Worm (Caenorhabditis elegans) whole organism, late embryonic: ENCODE data around the gene frh-1.

Experiments used
- C38D4.7 ChIP-seq: fragments of 200-800 bp; sonication (Bioruptor generic); optimal IDR thresholded peaks from 2 replicates; lab custom pipeline; 2018; ENCODE audit warnings: mild to moderate bottlenecking, missing genetic modification characterization, moderate library complexity, missing compliant biosample characterization
- K02D7.2 ChIP-seq: sonication (generic microtip); optimal IDR thresholded peaks from 2 replicates; lab custom pipeline; 2017; ENCODE audit warnings: mild to moderate bottlenecking, missing genetic modification characterization, missing compliant biosample characterization
- Y22D7AL.16 ChIP-seq: sonication (generic microtip); optimal IDR thresholded peaks from 2 replicates; lab custom pipeline; 2016; ENCODE audit warnings: missing genetic modification characterization, missing compliant biosample characterization
- ahr-1 ChIP-seq: sonication (generic microtip); optimal IDR thresholded peaks from 2 replicates; lab custom pipeline; 2016; ENCODE audit warnings: missing genetic modification characterization, missing compliant biosample characterization
- ama-1 ChIP-seq: fragments of 150-350 bp; optimal IDR thresholded peaks from 2 replicates; lab custom pipeline; 2014
- ceh-14 ChIP-seq: sonication (generic microtip); optimal IDR thresholded peaks from 2 replicates; lab custom pipeline; 2016; ENCODE audit warnings: missing genotype, missing genetic modification characterization, missing compliant biosample characterization
- ceh-22 ChIP-seq: sonication (generic microtip); optimal IDR thresholded peaks from 2 replicates; lab custom pipeline; 2017; ENCODE audit warnings: missing biosample characterization, missing genetic modification characterization
- ceh-24 ChIP-seq: sonication (generic microtip); optimal IDR thresholded peaks from 2 replicates; lab custom pipeline; 2016; ENCODE audit warnings: mild to moderate bottlenecking, missing genetic modification characterization, missing compliant biosample characterization
- ceh-34 ChIP-seq: sonication (generic microtip); optimal IDR thresholded peaks from 2 replicates; lab custom pipeline; 2016; ENCODE audit warnings: mild to moderate bottlenecking, missing genetic modification characterization, missing compliant biosample characterization
- ceh-45 ChIP-seq: fragments of 200-800 bp; sonication (Bioruptor generic); IDR thresholded peaks from 2 replicates; pipeline ENCODE4 v1.3.6; 2022; ENCODE audit warnings: missing genetic modification reagents, missing genetic modification characterization, missing compliant biosample characterization
- che-1 ChIP-seq: sonication (generic microtip); optimal IDR thresholded peaks from 2 replicates; lab custom pipeline; 2016; ENCODE audit warnings: mild to moderate bottlenecking, missing genetic modification characterization, missing compliant biosample characterization
- dmd-4 ChIP-seq: sonication (generic microtip); optimal IDR thresholded peaks from 2 replicates; lab custom pipeline; 2016; ENCODE audit warnings: borderline replicate concordance, missing genetic modification characterization, missing compliant biosample characterization
- dve-1 ChIP-seq: sonication (generic microtip); optimal IDR thresholded peaks from 2 replicates; lab custom pipeline; 2017; ENCODE audit warnings: antibody characterized with exemption, mild to moderate bottlenecking, missing genetic modification characterization, missing compliant biosample characterization
- elt-2 ChIP-seq: sonication (generic microtip); optimal IDR thresholded peaks from 2 replicates; lab custom pipeline; 2016; ENCODE audit warnings: missing genetic modification reagents, missing genetic modification characterization, missing compliant biosample characterization
- ets-4 ChIP-seq: sonication (generic microtip); optimal IDR thresholded peaks from 2 replicates; lab custom pipeline; 2016; ENCODE audit warnings: missing genetic modification characterization, missing compliant biosample characterization
- fkh-6 ChIP-seq: sonication (generic microtip); optimal IDR thresholded peaks from 2 replicates; lab custom pipeline; 2016; ENCODE audit warnings: missing genetic modification characterization, missing compliant biosample characterization
- gmeb-2 ChIP-seq: sonication (generic microtip); optimal IDR thresholded peaks from 2 replicates; lab custom pipeline; 2016; ENCODE audit warnings: missing genetic modification characterization, inconsistent platforms, missing compliant biosample characterization
- hlh-15 ChIP-seq: sonication (generic microtip); optimal IDR thresholded peaks from 2 replicates; lab custom pipeline; 2016; ENCODE audit warnings: missing genetic modification characterization, missing compliant biosample characterization
- hlh-30 ChIP-seq: sonication (generic microtip); optimal IDR thresholded peaks from 2 replicates; lab custom pipeline; 2017; ENCODE audit warnings: antibody characterized with exemption, missing genetic modification characterization, missing compliant biosample characterization; ENCODE audit not compliant: insufficient read depth
- hlh-6 ChIP-seq: sonication (generic microtip); optimal IDR thresholded peaks from 2 replicates; lab custom pipeline; 2016; ENCODE audit warnings: missing genotype, missing genetic modification characterization, missing compliant biosample characterization
- madf-2 ChIP-seq: sonication (generic microtip); optimal IDR thresholded peaks from 2 replicates; lab custom pipeline; 2017; ENCODE audit warnings: missing genetic modification characterization, missing compliant biosample characterization
- pax-1 ChIP-seq: fragments of 150-350 bp; optimal IDR thresholded peaks from 2 replicates; lab custom pipeline; 2014; ENCODE audit warnings: missing biosample characterization, missing genetic modification characterization
- ref-2 ChIP-seq: sonication (generic microtip); optimal IDR thresholded peaks from 2 replicates; lab custom pipeline; 2016; ENCODE audit warnings: missing genetic modification characterization, missing compliant biosample characterization
- sdc-2 ChIP-seq: sonication (generic microtip); optimal IDR thresholded peaks from 2 replicates; lab custom pipeline; 2016; ENCODE audit warnings: missing genotype, missing genetic modification characterization, missing compliant biosample characterization
- sox-2 ChIP-seq: fragments of 200-800 bp; sonication (Bioruptor generic); IDR thresholded peaks from 2 replicates; pipeline ENCODE4 v1.3.6; 2022; ENCODE audit warnings: missing genetic modification reagents, missing genetic modification characterization, missing compliant biosample characterization
- syd-9 ChIP-seq: sonication (generic microtip); optimal IDR thresholded peaks from 2 replicates; lab custom pipeline; 2016; ENCODE audit warnings: mild to moderate bottlenecking, missing genetic modification characterization, moderate library complexity, missing compliant biosample characterization
- unc-55 ChIP-seq: sonication (generic microtip); optimal IDR thresholded peaks from 2 replicates; lab custom pipeline; 2017; ENCODE audit warnings: missing biosample characterization, missing genetic modification reagents, missing genetic modification characterization
- unc-86 ChIP-seq: sonication (generic microtip); optimal IDR thresholded peaks from 2 replicates; lab custom pipeline; 2016; ENCODE audit warnings: missing genetic modification characterization, missing compliant biosample characterization

The frh-1 gene

DNA sequence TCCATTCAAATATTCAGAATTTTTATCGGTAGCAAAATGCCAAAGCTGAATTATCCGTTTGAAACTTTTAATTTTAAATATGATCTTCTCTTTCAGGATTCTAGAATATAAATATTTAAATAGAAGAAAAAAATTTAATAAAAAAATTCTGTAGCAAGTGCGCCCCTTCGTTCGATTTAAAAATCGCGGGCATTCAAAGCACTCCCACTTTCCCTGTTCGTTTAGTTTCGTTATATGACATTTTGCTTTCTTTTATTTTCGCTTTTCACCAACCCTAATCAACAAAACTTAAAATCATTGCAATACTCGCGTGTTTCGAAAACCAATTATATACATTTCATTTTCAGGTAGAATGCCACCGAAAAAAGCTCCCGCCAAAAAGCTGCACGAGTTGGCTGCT lies 4.4 kb downstream of the frh-1 start, which contains the start of gene vrk-1:
Gene vrk-1 (plus strand): TSS at position 348 of the 400 bp plus-strand sequence.
- TF ChIP-seq unc-86 (tag; lab: Kevin White, UChicago) = no peak
- TF ChIP-seq ceh-24 (tag; lab: Kevin White, UChicago) = no peak
- no peak for TF ChIP-seq dve-1 (tag; lab: Kevin White, UChicago)

DNA sequence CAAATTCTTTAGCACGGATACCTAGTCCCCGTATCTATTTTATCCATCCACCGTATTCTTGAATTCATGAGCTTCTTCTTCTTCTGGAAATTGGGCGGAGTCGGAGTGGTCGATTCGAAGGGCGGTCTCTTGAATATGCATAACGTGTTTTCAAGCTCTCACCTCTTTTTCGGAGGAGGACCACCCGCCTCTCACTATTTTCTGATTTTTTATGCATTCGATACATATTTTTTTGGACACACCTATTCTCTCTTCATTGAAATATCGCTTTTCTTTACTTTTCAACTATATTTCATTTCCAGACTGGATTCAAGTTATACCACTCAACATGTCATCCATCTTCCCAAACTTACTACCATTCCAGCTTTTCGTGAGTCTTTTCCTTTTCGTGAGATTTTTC lies 11.3 kb downstream of the frh-1 start, which contains the start of gene egl-44:
Gene egl-44 (plus strand): TSS at position 301 of the 400 bp plus-strand sequence.
- TF ChIP-seq sdc-2 = no peak
- TF ChIP-seq pax-1 (tag; lab: Kevin White, UChicago) = no peak
- no peak for TF ChIP-seq ama-1 (lab: Kevin White, UChicago)
- no peak for TF ChIP-seq che-1 (tag; lab: Kevin White, UChicago)
- TF ChIP-seq gmeb-2 = no peak
- TF ChIP-seq Y22D7AL.16 (tag; lab: Kevin White, UChicago) = no peak
- no peak for TF ChIP-seq ahr-1
- TF ChIP-seq dve-1 (tag; lab: Kevin White, UChicago) = no peak
- TF ChIP-seq hlh-30 (tag; lab: Kevin White, UChicago) = no peak
- no peak for TF ChIP-seq ref-2
- no peak for TF ChIP-seq ceh-45 (GFP tag; lab: Robert Waterston, UW)
- TF ChIP-seq C38D4.7 (GFP tag; lab: Kevin White, UChicago) = no peak
- TF ChIP-seq syd-9 (tag; lab: Kevin White, UChicago) = no peak
- TF ChIP-seq K02D7.2 (tag; lab: Kevin White, UChicago) = no peak
- TF ChIP-seq ceh-24 (tag; lab: Kevin White, UChicago) = no peak
- no peak for TF ChIP-seq hlh-15 (tag; lab: Kevin White, UChicago)
- no peak for TF ChIP-seq ceh-34 (tag; lab: Kevin White, UChicago)
- TF ChIP-seq ceh-14 (tag; lab: Kevin White, UChicago) = no peak

DNA sequence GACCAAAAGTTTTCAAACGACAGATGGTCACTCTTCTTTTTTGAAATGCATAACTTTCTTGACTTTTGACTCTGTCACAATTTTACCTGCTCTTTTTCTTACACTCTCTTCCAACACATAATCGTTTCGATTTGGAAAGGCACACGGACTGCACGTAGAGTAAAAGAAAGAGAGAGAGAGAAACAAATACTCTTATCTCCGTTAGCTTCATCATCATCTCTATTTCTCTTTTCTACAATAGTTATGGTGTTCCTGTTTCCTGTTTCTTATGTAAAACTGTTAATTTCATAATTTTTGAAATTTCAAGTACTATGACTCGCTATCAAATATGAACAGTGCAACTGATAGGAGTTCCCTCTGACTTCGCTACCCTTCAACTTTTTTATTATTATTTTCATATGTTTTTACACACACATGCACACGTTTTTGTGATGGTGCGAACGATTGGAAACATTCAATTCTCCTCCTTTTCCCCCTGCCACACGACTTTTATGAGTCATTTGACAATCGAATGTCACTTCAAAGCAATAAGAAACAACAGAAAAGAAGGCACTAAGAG lies 13.0 kb downstream of the frh-1 start:
- TF ChIP-seq sox-2 (GFP tag; lab: Robert Waterston, UW) (no peak), elt-2 (tag; lab: Kevin White, UChicago) (peak; percentile 39)

DNA sequence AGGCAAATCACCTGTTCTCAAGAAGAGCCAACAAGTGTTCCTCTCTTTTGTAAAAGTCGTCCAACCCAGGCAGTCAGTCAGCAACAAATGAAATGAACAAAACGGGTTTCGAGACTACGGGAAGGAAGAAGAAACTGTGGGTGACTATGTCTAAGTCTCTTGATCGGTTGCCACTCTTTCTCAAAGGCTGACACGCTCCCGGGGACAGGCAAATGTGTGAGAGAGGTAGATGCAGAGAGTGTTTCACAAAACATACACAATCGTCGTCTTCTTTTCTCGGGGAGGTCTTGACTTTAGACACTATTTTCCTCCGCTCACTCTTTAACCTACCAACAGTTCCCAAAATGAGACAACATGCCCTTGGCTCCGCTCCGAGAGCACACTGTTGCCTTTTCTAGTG lies 13.9 kb downstream of the frh-1 start:
- TF ChIP-seq ref-2 = peak; percentile 45
- TF ChIP-seq C38D4.7 (GFP tag; lab: Kevin White, UChicago) = no peak
- TF ChIP-seq, all 69 proteins: peak for 1

DNA sequence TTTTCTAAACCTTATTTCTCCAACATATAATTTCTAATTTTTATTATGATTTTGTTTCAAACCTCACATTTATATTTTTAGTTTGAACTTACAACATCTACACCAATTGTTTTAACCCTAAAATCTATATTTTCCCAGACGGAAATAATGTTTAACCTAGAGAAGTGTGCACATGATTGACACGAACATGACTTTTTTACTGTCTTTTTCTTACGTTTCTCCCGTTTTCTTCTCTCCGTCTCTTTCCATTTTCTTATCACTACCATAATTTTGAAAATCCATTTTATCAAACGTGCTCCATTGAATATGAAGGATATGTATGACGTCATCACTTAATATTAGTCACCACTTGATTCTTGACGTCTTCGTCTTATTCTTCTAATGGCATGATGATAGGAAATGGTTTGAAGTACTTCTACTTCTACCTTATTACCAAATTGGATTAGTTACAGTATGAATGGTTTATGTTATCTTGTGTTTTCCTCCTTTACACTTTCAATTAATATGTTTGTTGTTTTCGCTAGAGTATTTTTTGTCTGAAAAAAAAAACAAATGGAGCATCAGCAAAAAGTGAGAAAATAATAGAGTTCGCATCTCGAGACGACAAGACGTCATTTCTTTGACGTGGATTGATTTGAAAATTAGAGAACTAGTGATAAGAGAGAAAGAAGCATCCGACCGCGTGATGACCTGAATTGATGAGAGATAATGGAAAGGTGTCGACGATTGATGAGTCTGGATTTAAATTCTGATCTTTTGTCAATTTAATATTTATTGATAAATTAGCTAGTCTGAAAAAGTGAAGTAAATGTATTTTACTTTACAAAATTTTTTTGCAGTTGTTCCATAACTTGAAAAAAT lies 14.9 kb downstream of the frh-1 start:
- TF ChIP-seq unc-55 (GFP tag; lab: Kevin White, UChicago) (peak; percentile 88), syd-9 (tag; lab: Kevin White, UChicago) (no peak)
- TF ChIP-seq, all 69 proteins: peak for 1

DNA sequence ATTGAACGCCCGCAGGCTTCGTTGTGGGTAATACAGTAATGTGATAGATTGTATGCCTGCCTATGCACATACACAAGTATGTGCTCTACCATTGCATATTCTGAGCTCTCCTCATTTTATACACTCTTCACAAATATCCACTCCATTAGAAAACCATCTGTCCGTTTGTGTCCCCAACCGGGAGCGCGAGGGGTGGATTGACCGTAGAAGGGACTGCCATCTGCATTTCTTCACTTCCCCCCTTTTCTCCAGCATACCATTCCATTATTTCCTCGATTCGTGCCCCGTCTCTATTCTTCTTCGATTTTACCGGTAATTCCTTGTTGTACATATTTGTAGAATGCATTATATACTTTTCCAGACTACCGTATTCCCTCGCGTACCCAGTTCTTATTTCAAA lies 15.9 kb downstream of the frh-1 start:
- TF ChIP-seq unc-55 (GFP tag; lab: Kevin White, UChicago) (no peak), madf-2 (tag; lab: Kevin White, UChicago) (no peak), dve-1 (tag; lab: Kevin White, UChicago) (no peak), ets-4 (tag; lab: Kevin White, UChicago) (no peak), dmd-4 (tag; lab: Kevin White, UChicago) (no peak), fkh-6 (tag; lab: Kevin White, UChicago) (peak; percentile 25), ceh-22 (tag; lab: Kevin White, UChicago) (no peak), hlh-6 (peak; percentile 30)
